Worm (Caenorhabditis elegans) whole organism, L4 larva: ENCODE data around the gene fbxl-1.

Experiments
- F10B5.3 ChIP-seq: sonication (generic microtip); optimal IDR thresholded peaks from 2 replicates; lab custom pipeline; 2016; ENCODE audit warnings: mild to moderate bottlenecking, missing genetic modification characterization, missing compliant biosample characterization
- F26F4.8 ChIP-seq: fragments of 200-800 bp; sonication (Bioruptor generic); conservative IDR thresholded peaks from 2 replicates; pipeline ENCODE4 v1.3.6; 2022; ENCODE audit warnings: missing genetic modification characterization, missing compliant biosample characterization
- F37D6.2 ChIP-seq: sonication (generic microtip); optimal IDR thresholded peaks from 2 replicates; lab custom pipeline; 2016; ENCODE audit warnings: mild to moderate bottlenecking, missing genetic modification characterization, missing compliant biosample characterization
- F44E2.7 ChIP-seq: fragments of 200-800 bp; sonication (Bioruptor generic); IDR thresholded peaks from 2 replicates; pipeline ENCODE4 v2.1.2; 2022; ENCODE audit warnings: missing genetic modification characterization, missing compliant biosample characterization
- T26A8.4 ChIP-seq: fragments of 200-800 bp; sonication (Bioruptor generic); IDR thresholded peaks from 2 replicates; pipeline ENCODE4 v1.3.6; 2022; ENCODE audit warnings: missing genetic modification characterization, missing compliant biosample characterization
- Y105C5A.15 ChIP-seq: fragments of 200-800 bp; sonication (Bioruptor generic); IDR thresholded peaks from 2 replicates; pipeline ENCODE4 v1.3.6; 2022; ENCODE audit warnings: missing genetic modification characterization, missing compliant biosample characterization
- ZK546.5 ChIP-seq, 2 experiments: sonication (generic microtip); optimal IDR thresholded peaks; 2 replicates each; lab custom pipeline; 2017; ENCODE audit warnings: missing biosample characterization in 2 of 2, missing genetic modification characterization in 2 of 2
- ceh-32 ChIP-seq: sonication (generic microtip); optimal IDR thresholded peaks from 2 replicates; lab custom pipeline; 2016; ENCODE audit warnings: mild to moderate bottlenecking, missing genetic modification characterization, missing compliant biosample characterization; ENCODE audit not compliant: poor library complexity
- ceh-44 ChIP-seq: fragments of 200-800 bp; sonication (Bioruptor generic); IDR thresholded peaks from 2 replicates; pipeline ENCODE4 v1.3.6; 2022; ENCODE audit warnings: missing genetic modification reagents, missing genetic modification characterization, missing compliant biosample characterization
- ceh-62 ChIP-seq: sonication (generic microtip); optimal IDR thresholded peaks from 2 replicates; lab custom pipeline; 2017; ENCODE audit warnings: missing biosample characterization, missing genetic modification characterization
- ces-1 ChIP-seq: fragments of 150-350 bp; sonication (generic microtip); optimal IDR thresholded peaks from 4 replicates; lab custom pipeline; 2014; ENCODE audit warnings: missing biosample characterization, missing genetic modification reagents, missing genetic modification characterization
- ctbp-1 ChIP-seq: fragments of 200-800 bp; sonication (Bioruptor generic); IDR thresholded peaks from 2 replicates; pipeline ENCODE4 v1.3.6; 2022; ENCODE audit warnings: missing genetic modification reagents, missing genetic modification characterization, missing compliant biosample characterization
- daf-8 ChIP-seq: fragments of 200-800 bp; sonication (Bioruptor generic); IDR thresholded peaks from 2 replicates; pipeline ENCODE4 v1.3.6; 2022; ENCODE audit warnings: missing genetic modification characterization, missing compliant biosample characterization
- dmd-9 ChIP-seq: fragments of 200-800 bp; sonication (Bioruptor generic); IDR thresholded peaks from 2 replicates; pipeline ENCODE4 v1.3.6; 2022; ENCODE audit warnings: missing genetic modification reagents, missing genetic modification characterization, missing compliant biosample characterization
- dve-1 ChIP-seq: sonication (generic microtip); optimal IDR thresholded peaks from 2 replicates; lab custom pipeline; 2017; ENCODE audit warnings: antibody characterized with exemption, mild to moderate bottlenecking, missing genetic modification characterization, missing compliant biosample characterization; ENCODE audit not compliant: insufficient read depth
- fkh-10 ChIP-seq: fragments of 150-350 bp; optimal IDR thresholded peaks from 2 replicates; lab custom pipeline; 2014; ENCODE audit warnings: missing biosample characterization, missing genetic modification reagents, missing genetic modification characterization
- fos-1 ChIP-seq: fragments of 150-350 bp; optimal IDR thresholded peaks from 2 replicates; lab custom pipeline; 2014; ENCODE audit warnings: missing biosample characterization, missing genetic modification characterization
- hif-1 ChIP-seq, 2 experiments: sonication (generic microtip); optimal IDR thresholded peaks; 2 replicates each; lab custom pipeline; 2016 to 2017; ENCODE audit warnings: missing compliant biosample characterization in 2 of 2, missing genetic modification characterization in 2 of 2, missing genetic modification reagents in 2 of 2, missing genotype in 2 of 2, mild to moderate bottlenecking in 1 of 2
- hlh-11 ChIP-seq: fragments of 200-800 bp; sonication (Bioruptor generic); optimal IDR thresholded peaks from 2 replicates; lab custom pipeline; 2018; ENCODE audit warnings: mild to moderate bottlenecking, missing genetic modification characterization, missing compliant biosample characterization
- hlh-30 ChIP-seq: sonication (generic microtip); optimal IDR thresholded peaks from 2 replicates; lab custom pipeline; 2017; ENCODE audit warnings: antibody characterized with exemption, mild to moderate bottlenecking, missing genetic modification characterization, missing compliant biosample characterization; ENCODE audit not compliant: insufficient read depth
- lin-29 ChIP-seq: fragments of 200-800 bp; sonication (Bioruptor generic); IDR thresholded peaks from 2 replicates; pipeline ENCODE4 v1.3.6; 2022; ENCODE audit warnings: missing genetic modification reagents, missing genetic modification characterization, missing compliant biosample characterization
- lin-39 ChIP-seq: fragments of 150-350 bp; optimal IDR thresholded peaks from 2 replicates; lab custom pipeline; 2014; ENCODE audit warnings: missing biosample characterization, missing genetic modification reagents, missing genetic modification characterization
- lir-3 ChIP-seq: sonication (generic microtip); optimal IDR thresholded peaks from 2 replicates; lab custom pipeline; 2016; ENCODE audit warnings: mild to moderate bottlenecking, missing genetic modification characterization, missing compliant biosample characterization
- lsy-2 ChIP-seq, 2 experiments: fragments of 150-350 bp in 1 of 2; sonication (generic microtip) in 1 of 2; optimal IDR thresholded peaks; 2 replicates each; lab custom pipeline; 2014 to 2017; ENCODE audit warnings: missing biosample characterization in 2 of 2, missing genetic modification characterization in 2 of 2
- madf-9 ChIP-seq: fragments of 200-800 bp; sonication (Bioruptor generic); conservative IDR thresholded peaks from 2 replicates; pipeline ENCODE4 v1.3.6; 2022; ENCODE audit warnings: missing genetic modification reagents, missing genetic modification characterization, missing compliant biosample characterization
- mep-1 ChIP-seq: fragments of 150-350 bp; sonication (generic microtip); optimal IDR thresholded peaks from 3 replicates; lab custom pipeline; 2014; ENCODE audit warnings: missing biosample characterization, missing genetic modification characterization
- mxl-2 ChIP-seq: fragments of 200-800 bp; sonication (Bioruptor generic); conservative IDR thresholded peaks from 2 replicates; pipeline ENCODE4 v1.3.6; 2022; ENCODE audit warnings: missing genetic modification reagents, missing genetic modification characterization, missing compliant biosample characterization
- nhr-10 ChIP-seq: fragments of 150-350 bp; optimal IDR thresholded peaks from 2 replicates; lab custom pipeline; 2014; ENCODE audit warnings: missing biosample characterization, missing genetic modification characterization
- nhr-11 ChIP-seq: fragments of 150-350 bp; optimal IDR thresholded peaks from 2 replicates; lab custom pipeline; 2014; ENCODE audit warnings: missing biosample characterization, missing genetic modification characterization
- nhr-25 ChIP-seq: sonication (generic microtip); optimal IDR thresholded peaks from 2 replicates; lab custom pipeline; 2017; ENCODE audit warnings: missing genetic modification characterization, mild to moderate bottlenecking, missing compliant biosample characterization, antibody characterized with exemption, moderate library complexity, borderline replicate concordance; ENCODE audit not compliant: insufficient read depth
- nhr-28 ChIP-seq: fragments of 150-350 bp; optimal IDR thresholded peaks from 2 replicates; lab custom pipeline; 2014; ENCODE audit warnings: missing biosample characterization, missing genetic modification characterization
- nhr-41 ChIP-seq: fragments of 200-800 bp; sonication (Bioruptor generic); IDR thresholded peaks from 2 replicates; pipeline ENCODE4 v1.3.6; 2022; ENCODE audit warnings: missing genetic modification reagents, missing genetic modification characterization, missing compliant biosample characterization
- nhr-6 ChIP-seq: fragments of 150-350 bp; optimal IDR thresholded peaks from 2 replicates; lab custom pipeline; 2014; ENCODE audit warnings: missing biosample characterization, missing genetic modification characterization
- nhr-76 ChIP-seq: fragments of 150-350 bp; optimal IDR thresholded peaks from 2 replicates; lab custom pipeline; 2014; ENCODE audit warnings: missing biosample characterization, missing genetic modification characterization
- nhr-77 ChIP-seq: fragments of 150-350 bp; optimal IDR thresholded peaks from 2 replicates; lab custom pipeline; 2014; ENCODE audit warnings: missing biosample characterization, missing genetic modification characterization
- php-3 ChIP-seq: fragments of 200-800 bp; sonication (Bioruptor generic); IDR thresholded peaks from 2 replicates; pipeline ENCODE4 v1.3.6; 2022; ENCODE audit warnings: missing genetic modification reagents, missing genetic modification characterization, missing compliant biosample characterization
- rbr-2 ChIP-seq: sonication (generic microtip); optimal IDR thresholded peaks from 2 replicates; lab custom pipeline; 2016; ENCODE audit warnings: missing genotype, missing genetic modification characterization, missing compliant biosample characterization
- sdz-12 ChIP-seq: fragments of 200-800 bp; sonication (Bioruptor generic); optimal IDR thresholded peaks from 2 replicates; lab custom pipeline; 2018; ENCODE audit warnings: mild to moderate bottlenecking, missing genetic modification characterization, missing compliant biosample characterization
- snpc-4 ChIP-seq: fragments of 150-350 bp; optimal IDR thresholded peaks from 2 replicates; lab custom pipeline; 2014; ENCODE audit warnings: missing biosample characterization, missing genetic modification characterization
- spr-1 ChIP-seq: sonication (generic microtip); optimal IDR thresholded peaks from 2 replicates; lab custom pipeline; 2016; ENCODE audit warnings: mild to moderate bottlenecking, missing genetic modification characterization, missing compliant biosample characterization
- spr-3 ChIP-seq: fragments of 200-800 bp; sonication (Bioruptor generic); optimal IDR thresholded peaks from 2 replicates; lab custom pipeline; 2018; ENCODE audit warnings: mild to moderate bottlenecking, missing genetic modification characterization, missing compliant biosample characterization
- tag-97 ChIP-seq: fragments of 200-800 bp; sonication (Bioruptor generic); IDR thresholded peaks from 2 replicates; pipeline ENCODE4 v1.3.6; 2022; ENCODE audit warnings: missing genetic modification characterization, missing compliant biosample characterization
- unc-39 ChIP-seq: sonication (generic microtip); optimal IDR thresholded peaks from 2 replicates; lab custom pipeline; 2017; ENCODE audit warnings: missing biosample characterization, missing genetic modification characterization
- zfp-2 ChIP-seq: sonication (generic microtip); optimal IDR thresholded peaks from 2 replicates; lab custom pipeline; 2016; ENCODE audit warnings: mild to moderate bottlenecking, missing genetic modification characterization, missing compliant biosample characterization
- ztf-11 ChIP-seq: fragments of 150-350 bp; optimal IDR thresholded peaks from 2 replicates; lab custom pipeline; 2014; ENCODE audit warnings: missing biosample characterization, missing genetic modification characterization

The fbxl-1 gene

ce11 chrIII:8232634-8233033, 5.0 kb downstream of the fbxl-1 start, which contains the start of gene henn-1 (continued):
- no peak for TF ChIP-seq zfp-2 (tag; lab: Kevin White, UChicago)
- TF ChIP-seq unc-39 (tag; lab: Kevin White, UChicago) = no peak
- no peak for TF ChIP-seq fkh-10 (GFP tag; lab: Kevin White, UChicago)
- no peak for TF ChIP-seq mxl-2 (GFP tag; lab: Robert Waterston, UW)
- no peak for TF ChIP-seq nhr-25 (tag; lab: Kevin White, UChicago)
- no peak for TF ChIP-seq nhr-41 (GFP tag; lab: Robert Waterston, UW)
- no peak for TF ChIP-seq ces-1 (GFP tag; lab: Kevin White, UChicago)
- TF ChIP-seq nhr-76 = no peak
- no peak for TF ChIP-seq php-3 (GFP tag; lab: Robert Waterston, UW)
- TF ChIP-seq tag-97 = no peak
- no peak for TF ChIP-seq Y105C5A.15
- TF ChIP-seq, all 104 proteins: peak for 8

ce11 chrIII:8235358-8235757, 7.7 kb downstream of the fbxl-1 start, which contains the start of gene C02F5.14:
Gene C02F5.14 (minus strand): TSS chrIII:8235514.
- TF ChIP-seq mxl-2 (GFP tag; lab: Robert Waterston, UW) (no peak), T26A8.4 (GFP tag; lab: Robert Waterston, UW) (no peak), php-3 (GFP tag; lab: Robert Waterston, UW) (no peak), fos-1 (tag; lab: Kevin White, UChicago) (no peak), lir-3 (tag; lab: Kevin White, UChicago) (no peak), snpc-4 (tag; lab: Kevin White, UChicago) (no peak), ceh-44 (no peak), nhr-6 (no peak), F37D6.2 (tag; lab: Kevin White, UChicago) (no peak), nhr-77 (tag; lab: Kevin White, UChicago) (no peak), nhr-28 (tag; lab: Kevin White, UChicago) (no peak), hlh-30 (tag; lab: Kevin White, UChicago) (no peak), nhr-25 (tag; lab: Kevin White, UChicago) (no peak), nhr-11 (no peak)

DNA sequence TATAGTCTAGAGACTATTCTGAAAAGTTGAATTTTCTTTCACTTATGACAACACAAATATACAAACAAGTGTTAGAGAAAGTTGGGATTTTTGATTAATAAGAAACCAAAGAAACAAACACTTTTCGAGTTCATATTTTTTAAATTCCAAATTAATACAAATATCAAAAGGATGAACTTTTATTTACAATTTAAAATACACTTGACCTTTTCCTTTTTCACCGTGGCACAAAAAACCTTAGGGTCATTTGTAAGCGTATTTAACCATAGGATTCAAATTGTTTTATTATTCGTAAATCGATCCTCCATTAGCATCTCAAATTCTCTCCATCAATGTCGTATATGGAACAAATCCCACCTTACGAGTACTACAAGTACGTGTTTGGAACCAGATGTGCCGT, 8.2 kb downstream of the fbxl-1 start, which contains the start of gene C02F5.5:
Gene C02F5.5, plus strand, starts transcription at position 301 of the 400 bp plus-strand sequence.
- TF ChIP-seq ZK546.5 (tag; optimal IDR thresholded peaks at IDR 0.05; lab: Kevin White, UChicago) = no peak
- no peak for TF ChIP-seq ceh-62 (tag; lab: Kevin White, UChicago)
- TF ChIP-seq daf-8 (GFP tag; lab: Robert Waterston, UW) = no peak
- no peak for TF ChIP-seq T26A8.4 (GFP tag; lab: Robert Waterston, UW)
- no peak for TF ChIP-seq sdz-12 (GFP tag; lab: Kevin White, UChicago)
- TF ChIP-seq ces-1 (GFP tag; lab: Kevin White, UChicago) = no peak
- TF ChIP-seq madf-9 (GFP tag; lab: Robert Waterston, UW) = no peak
- TF ChIP-seq hif-1 (tag; optimal IDR thresholded peaks at IDR 0.05; lab: Kevin White, UChicago) = no peak
- no peak for TF ChIP-seq spr-1 (tag; lab: Kevin White, UChicago)
- no peak for TF ChIP-seq F10B5.3 (tag; lab: Kevin White, UChicago)
- no peak for TF ChIP-seq nhr-6
- TF ChIP-seq, all 104 proteins: peak for 0

ce11 chrIII:8237827-8238226, 10.2 kb downstream of the fbxl-1 start, which contains the start of gene tsp-2:
Gene tsp-2 (minus strand): TSS chrIII:8237935.
- peak; percentile 76 for TF ChIP-seq dve-1 (tag; lab: Kevin White, UChicago)
- no peak for TF ChIP-seq lir-3 (tag; lab: Kevin White, UChicago)
- TF ChIP-seq php-3 (GFP tag; lab: Robert Waterston, UW) = peak; percentile 95
- TF ChIP-seq rbr-2 (tag; lab: Kevin White, UChicago) = no peak
- no peak for TF ChIP-seq madf-9 (GFP tag; lab: Robert Waterston, UW)
- peak; percentile 88 for TF ChIP-seq nhr-28 (tag; lab: Kevin White, UChicago)
- no peak for TF ChIP-seq ceh-32 (tag; lab: Kevin White, UChicago)
- TF ChIP-seq F26F4.8 = no peak
- peak in 1 of 2 experiments; percentile 75 for TF ChIP-seq lsy-2 (tag; optimal IDR thresholded peaks at IDR 0.05; lab: Kevin White, UChicago)
- TF ChIP-seq spr-3 = no peak
- TF ChIP-seq ZK546.5 (tag; optimal IDR thresholded peaks at IDR 0.05; lab: Kevin White, UChicago) = no peak
- peak; percentile 54 for TF ChIP-seq hlh-11 (tag; lab: Kevin White, UChicago)
- TF ChIP-seq nhr-10 = no peak
- no peak for TF ChIP-seq lin-39 (tag; lab: Kevin White, UChicago)
- TF ChIP-seq nhr-77 (tag; lab: Kevin White, UChicago) = peak; percentile 73
- TF ChIP-seq ctbp-1 (GFP tag; lab: Robert Waterston, UW) = no peak
- no peak for TF ChIP-seq ztf-11 (tag; lab: Kevin White, UChicago)
- TF ChIP-seq nhr-76 = no peak
- no peak for TF ChIP-seq lin-29 (GFP tag; lab: Robert Waterston, UW)
- TF ChIP-seq dmd-9 = no peak
- no peak for TF ChIP-seq mep-1
- TF ChIP-seq F44E2.7 (GFP tag; lab: Robert Waterston, UW) = no peak
